Worm (Caenorhabditis elegans) whole organism, L1 larva: ENCODE measurements around the gene Y37E11AL.1.

ENCODE experiments used
- C04F5.9 ChIP-seq: sonication (generic microtip); optimal IDR thresholded peaks from 2 replicates; lab custom pipeline; 2016; ENCODE audit warnings: missing genetic modification characterization, missing compliant biosample characterization
- C16A3.4 ChIP-seq: fragments of 150-350 bp; optimal IDR thresholded peaks from 2 replicates; lab custom pipeline; 2014; ENCODE audit warnings: missing biosample characterization, missing genetic modification characterization
- Y116A8C.19 ChIP-seq: sonication (generic microtip); optimal IDR thresholded peaks from 2 replicates; lab custom pipeline; 2016; ENCODE audit warnings: missing compliant biosample characterization, missing genetic modification characterization, borderline replicate concordance
- aha-1 ChIP-seq: fragments of 150-350 bp; optimal IDR thresholded peaks from 2 replicates; lab custom pipeline; 2014; ENCODE audit warnings: missing biosample characterization, missing genetic modification characterization
- alr-1 ChIP-seq: fragments of 200-800 bp; sonication (Bioruptor generic); optimal IDR thresholded peaks from 2 replicates; lab custom pipeline; 2018; ENCODE audit warnings: borderline replicate concordance, mild to moderate bottlenecking, missing genetic modification characterization, missing compliant biosample characterization
- aly-2 ChIP-seq: fragments of 150-350 bp; optimal IDR thresholded peaks from 2 replicates; lab custom pipeline; 2014; ENCODE audit warnings: missing biosample characterization, missing genetic modification characterization
- ceh-63 ChIP-seq: fragments of 200-800 bp; sonication (Bioruptor generic); optimal IDR thresholded peaks from 2 replicates; lab custom pipeline; 2018; ENCODE audit warnings: mild to moderate bottlenecking, missing genetic modification characterization, missing compliant biosample characterization
- ceh-88 ChIP-seq: fragments of 200-800 bp; sonication (Bioruptor generic); IDR thresholded peaks from 2 replicates; pipeline ENCODE4 v1.3.6; 2022; ENCODE audit warnings: missing genetic modification characterization, missing compliant biosample characterization
- ceh-90 ChIP-seq: sonication (generic microtip); optimal IDR thresholded peaks from 2 replicates; lab custom pipeline; 2016; ENCODE audit warnings: missing genetic modification characterization, missing compliant biosample characterization
- dsc-1 ChIP-seq: sonication (generic microtip); optimal IDR thresholded peaks from 2 replicates; lab custom pipeline; 2016; ENCODE audit warnings: mild to moderate bottlenecking, missing genetic modification characterization, missing compliant biosample characterization
- efl-1 ChIP-seq, 4 experiments: fragments of 150-350 bp; optimal IDR thresholded peaks in 3 of 4; peaks in 1 of 4; 1 replicate in 1 of 4; 2 replicates in 3 of 4; lab custom pipeline; 2014; ENCODE audit warnings: missing biosample characterization in 2 of 4, missing genetic modification characterization in 2 of 4, missing genetic modification reagents in 2 of 4
- egl-27 ChIP-seq, 2 experiments: fragments of 150-350 bp in 1 of 2; sonication (generic microtip); optimal IDR thresholded peaks; 3 replicates each; lab custom pipeline; 2017 to 2018; ENCODE audit warnings: missing biosample characterization in 2 of 2, missing genetic modification characterization in 2 of 2, missing genetic modification reagents in 2 of 2
- elt-3 ChIP-seq, 6 experiments: fragments of 150-350 bp in 1 of 6; sonication (generic microtip); optimal IDR thresholded peaks; 2 replicates each; lab custom pipeline; 2017 to 2018; ENCODE audit warnings: missing biosample characterization in 6 of 6, missing genetic modification characterization in 6 of 6, inconsistent platforms in 1 of 6
- fkh-10 ChIP-seq: sonication (generic microtip); optimal IDR thresholded peaks from 2 replicates; lab custom pipeline; 2017; ENCODE audit warnings: missing biosample characterization, missing genetic modification reagents, missing genetic modification characterization
- fkh-4 ChIP-seq: sonication (generic microtip); optimal IDR thresholded peaks from 2 replicates; lab custom pipeline; 2016; ENCODE audit warnings: missing compliant biosample characterization, missing genetic modification characterization, borderline replicate concordance
- fkh-8 ChIP-seq: sonication (generic microtip); optimal IDR thresholded peaks from 2 replicates; lab custom pipeline; 2016; ENCODE audit warnings: mild to moderate bottlenecking, missing genetic modification characterization, missing compliant biosample characterization
- fos-1 ChIP-seq: fragments of 150-350 bp; optimal IDR thresholded peaks from 2 replicates; lab custom pipeline; 2014; ENCODE audit warnings: missing biosample characterization, missing genetic modification characterization
- hlh-17 ChIP-seq: fragments of 200-800 bp; sonication (Bioruptor generic); optimal IDR thresholded peaks from 2 replicates; lab custom pipeline; 2018; ENCODE audit warnings: missing genetic modification characterization, mild to moderate bottlenecking, missing compliant biosample characterization, moderate library complexity, borderline replicate concordance
- hlh-4 ChIP-seq: sonication (generic microtip); optimal IDR thresholded peaks from 2 replicates; lab custom pipeline; 2016; ENCODE audit warnings: mild to moderate bottlenecking, missing genetic modification characterization, missing compliant biosample characterization
- irx-1 ChIP-seq: sonication (generic microtip); optimal IDR thresholded peaks from 2 replicates; lab custom pipeline; 2016; ENCODE audit warnings: missing genetic modification characterization, missing compliant biosample characterization
- lin-14 ChIP-seq: fragments of 200-800 bp; sonication (Bioruptor generic); optimal IDR thresholded peaks from 2 replicates; lab custom pipeline; 2018; ENCODE audit warnings: mild to moderate bottlenecking, missing genetic modification characterization, moderate library complexity, missing compliant biosample characterization
- lir-3 ChIP-seq: sonication (generic microtip); optimal IDR thresholded peaks from 2 replicates; lab custom pipeline; 2016; ENCODE audit warnings: mild to moderate bottlenecking, missing genetic modification characterization, moderate library complexity, missing compliant biosample characterization; ENCODE audit not compliant: poor library complexity
- lsy-2 ChIP-seq, 2 experiments: fragments of 150-350 bp; optimal IDR thresholded peaks; 2 replicates each; lab custom pipeline; 2014; ENCODE audit warnings: missing biosample characterization in 2 of 2, missing genetic modification characterization in 2 of 2
- mef-2 ChIP-seq: fragments of 150-350 bp; optimal IDR thresholded peaks from 2 replicates; lab custom pipeline; 2014; ENCODE audit warnings: missing biosample characterization, missing genetic modification characterization
- nhr-12 ChIP-seq: sonication (generic microtip); optimal IDR thresholded peaks from 2 replicates; lab custom pipeline; 2017; ENCODE audit warnings: missing biosample characterization, missing genetic modification characterization
- nhr-20 ChIP-seq: sonication (generic microtip); optimal IDR thresholded peaks from 2 replicates; lab custom pipeline; 2016; ENCODE audit warnings: mild to moderate bottlenecking, missing genetic modification characterization, missing compliant biosample characterization
- nhr-71 ChIP-seq: sonication (generic microtip); optimal IDR thresholded peaks from 2 replicates; lab custom pipeline; 2016; ENCODE audit warnings: mild to moderate bottlenecking, missing genetic modification characterization, moderate library complexity, missing compliant biosample characterization
- nhr-84 ChIP-seq: sonication (generic microtip); optimal IDR thresholded peaks from 2 replicates; lab custom pipeline; 2017; ENCODE audit warnings: missing biosample characterization, missing genetic modification characterization
- nhr-85 ChIP-seq: sonication (generic microtip); peaks from one replicate; lab custom pipeline; 2016; ENCODE audit warnings: missing genetic modification characterization, inconsistent platforms, missing compliant biosample characterization
- nhr-90 ChIP-seq: sonication (generic microtip); optimal IDR thresholded peaks from 2 replicates; lab custom pipeline; 2016; ENCODE audit warnings: mild to moderate bottlenecking, missing genetic modification characterization, missing compliant biosample characterization; ENCODE audit not compliant: poor library complexity
- pag-3 ChIP-seq: sonication (generic microtip); optimal IDR thresholded peaks from 2 replicates; lab custom pipeline; 2017; ENCODE audit warnings: missing genetic modification characterization, mild to moderate bottlenecking, missing compliant biosample characterization, antibody characterized with exemption, borderline replicate concordance; ENCODE audit not compliant: insufficient read depth
- skn-1 ChIP-seq: fragments of 150-350 bp; optimal IDR thresholded peaks from 2 replicates; lab custom pipeline; 2014; ENCODE audit warnings: missing biosample characterization, missing genetic modification characterization
- sox-4 ChIP-seq: sonication (generic microtip); optimal IDR thresholded peaks from 2 replicates; lab custom pipeline; 2016; ENCODE audit warnings: missing genetic modification characterization, missing compliant biosample characterization
- sup-37 ChIP-seq: fragments of 200-800 bp; sonication (Bioruptor generic); optimal IDR thresholded peaks from 2 replicates; lab custom pipeline; 2018; ENCODE audit warnings: mild to moderate bottlenecking, missing genetic modification characterization, missing compliant biosample characterization
- swsn-7 ChIP-seq: sonication (generic microtip); optimal IDR thresholded peaks from 2 replicates; lab custom pipeline; 2016; ENCODE audit warnings: missing genetic modification characterization, missing compliant biosample characterization
- tbx-2 ChIP-seq: sonication (generic microtip); optimal IDR thresholded peaks from 2 replicates; lab custom pipeline; 2016; ENCODE audit warnings: missing genetic modification characterization, missing compliant biosample characterization
- tlp-1 ChIP-seq: fragments of 150-350 bp; optimal IDR thresholded peaks from 2 replicates; lab custom pipeline; 2014; ENCODE audit warnings: missing biosample characterization, missing genetic modification characterization
- unc-130 ChIP-seq: fragments of 150-350 bp; optimal IDR thresholded peaks from 2 replicates; lab custom pipeline; 2017; ENCODE audit warnings: missing biosample characterization, missing genetic modification characterization, inconsistent platforms
- unc-30 ChIP-seq: sonication (generic microtip); optimal IDR thresholded peaks from 2 replicates; lab custom pipeline; 2017; ENCODE audit warnings: missing biosample characterization, missing genetic modification characterization
- unc-86 ChIP-seq: sonication (generic microtip); optimal IDR thresholded peaks from 2 replicates; lab custom pipeline; 2016; ENCODE audit warnings: missing genetic modification characterization, missing compliant biosample characterization
- zag-1 ChIP-seq: fragments of 150-350 bp; optimal IDR thresholded peaks from 2 replicates; lab custom pipeline; 2014; ENCODE audit warnings: missing biosample characterization, missing genetic modification characterization

Gene Y37E11AL.1

ce11 chrIV:3667796-3668195, 41.5 kb upstream of the Y37E11AL.1 start:
- TF ChIP-seq lin-14, result peak; percentile 50
- TF ChIP-seq nhr-85, result no peak
- TF ChIP-seq unc-130 (tag; lab: Kevin White, UChicago), result no peak
- TF ChIP-seq sox-4, result no peak
- TF ChIP-seq fkh-10 (GFP tag; lab: Kevin White, UChicago), result peak; percentile 83
- TF ChIP-seq skn-1, result no peak
- no peak for TF ChIP-seq efl-1 (optimal IDR thresholded peaks at IDR 0.05; lab: Kevin White, UChicago)
- TF ChIP-seq efl-1 (GFP tag; optimal IDR thresholded peaks at IDR 0.05 in 1 of 2; lab: Kevin White, UChicago), result peak in 1 of 2 experiments; percentile 52

ce11 chrIV:3668603-3669002, 40.7 kb upstream of the Y37E11AL.1 start, which contains the start of gene fmil-1:
fmil-1 (minus strand) TSS chrIV:3668703.
- TF ChIP-seq egl-27 (tag; optimal IDR thresholded peaks at IDR 0.05; lab: Kevin White, UChicago), result no peak
- TF ChIP-seq hlh-17 (GFP tag; lab: Kevin White, UChicago), result no peak
- TF ChIP-seq lsy-2 (tag; optimal IDR thresholded peaks at IDR 0.05; lab: Kevin White, UChicago), result no peak
- TF ChIP-seq nhr-20 (tag; lab: Kevin White, UChicago), result no peak
- TF ChIP-seq C16A3.4 (tag; lab: Kevin White, UChicago), result no peak
- TF ChIP-seq Y116A8C.19 (tag; lab: Kevin White, UChicago), result no peak
- no peak for TF ChIP-seq nhr-84 (tag; lab: Kevin White, UChicago)
- no peak for TF ChIP-seq nhr-85
- TF ChIP-seq hlh-4 (tag; lab: Kevin White, UChicago), result no peak
- no peak for TF ChIP-seq swsn-7 (tag; lab: Kevin White, UChicago)
- TF ChIP-seq nhr-71 (tag; lab: Kevin White, UChicago), result no peak
- TF ChIP-seq tlp-1 (tag; lab: Kevin White, UChicago), result no peak
- no peak for TF ChIP-seq lir-3 (tag; lab: Kevin White, UChicago)
- TF ChIP-seq C04F5.9 (tag; lab: Kevin White, UChicago), result no peak
- TF ChIP-seq dsc-1 (tag; lab: Kevin White, UChicago), result no peak
- TF ChIP-seq zag-1 (tag; lab: Kevin White, UChicago), result no peak
- no peak for TF ChIP-seq aha-1 (tag; lab: Kevin White, UChicago)
- no peak for TF ChIP-seq alr-1 (tag; lab: Kevin White, UChicago)
- no peak for TF ChIP-seq ceh-88 (GFP tag; lab: Robert Waterston, UW)

- TF ChIP-seq irx-1 (tag; lab: Kevin White, UChicago) (no peak), efl-1 (optimal IDR thresholded peaks at IDR 0.05; lab: Kevin White, UChicago) (no peak), efl-1 (GFP tag; optimal IDR thresholded peaks at IDR 0.05 in 1 of 2; lab: Kevin White, UChicago) (peak in 1 of 2 experiments; percentile 47), C16A3.4 (tag; lab: Kevin White, UChicago) (no peak)
These were observed 27.5 kb upstream of the Y37E11AL.1 start for ce11 chrIV:3681763-3682162.

ce11 chrIV:3686260-3686659, 23.0 kb upstream of the Y37E11AL.1 start:
- TF ChIP-seq ceh-63 (GFP tag; lab: Kevin White, UChicago), result peak; percentile 14
- TF ChIP-seq elt-3 (tag; optimal IDR thresholded peaks at IDR 0.05; lab: Kevin White, UChicago), result no peak
- no peak for TF ChIP-seq fos-1
- no peak for TF ChIP-seq lsy-2 (tag; optimal IDR thresholded peaks at IDR 0.05; lab: Kevin White, UChicago)
- no peak for TF ChIP-seq ceh-88 (GFP tag; lab: Robert Waterston, UW)
- no peak for TF ChIP-seq dsc-1 (tag; lab: Kevin White, UChicago)
- TF ChIP-seq aly-2 (tag; lab: Kevin White, UChicago), result no peak
- no peak for TF ChIP-seq nhr-90 (tag; lab: Kevin White, UChicago)
- TF ChIP-seq hlh-4 (tag; lab: Kevin White, UChicago), result no peak

ce11 chrIV:3686765-3687164, 22.5 kb upstream of the Y37E11AL.1 start, which contains the start of gene map-1:
map-1 (minus strand) TSS chrIV:3686865.
- TF ChIP-seq tbx-2 (tag; lab: Kevin White, UChicago), result no peak
- TF ChIP-seq nhr-12 (tag; lab: Kevin White, UChicago), result no peak
- TF ChIP-seq unc-30, result no peak
- no peak for TF ChIP-seq pag-3 (tag; lab: Kevin White, UChicago)
- TF ChIP-seq mef-2 (tag; lab: Kevin White, UChicago), result no peak
- no peak for TF ChIP-seq unc-86
- TF ChIP-seq ceh-90, result no peak
- no peak for TF ChIP-seq sup-37
- no peak for TF ChIP-seq fkh-8
- TF ChIP-seq zag-1 (tag; lab: Kevin White, UChicago), result no peak
- no peak for TF ChIP-seq fkh-4
